Fruit fly (Drosophila melanogaster) whole organism, embryonic: ENCODE measurements around the gene Ubc4.
A peak's percentile ranks its signal among the peaks of the same experiment; 100 is the strongest.

ENCODE experiments used
- Antp ChIP-seq: fragments of 200-800 bp; sonication (Bioruptor generic); optimal IDR thresholded peaks from 3 replicates; lab custom pipeline; 2016; ENCODE audit warnings: missing biosample characterization, missing genetic modification characterization
- Bdp1 ChIP-seq: fragments of 200-800 bp; sonication (Bioruptor generic); optimal IDR thresholded peaks from 3 replicates; lab custom pipeline; 2016; ENCODE audit warnings: missing biosample characterization, missing genetic modification characterization
- BtbVII ChIP-seq: fragments of 200-800 bp; sonication (Bioruptor generic); optimal IDR thresholded peaks from 3 replicates; lab custom pipeline; 2017; ENCODE audit warnings: missing biosample characterization, mild to moderate bottlenecking, missing genetic modification characterization
- CG1024 ChIP-seq: fragments of 200-800 bp; sonication (Bioruptor generic); IDR thresholded peaks from 2 replicates; pipeline ENCODE4 v1.3.6; 2022; ENCODE audit warnings: missing biosample characterization, missing genetic modification characterization
- CG10654 ChIP-seq: fragments of 200-800 bp; sonication (Bioruptor generic); optimal IDR thresholded peaks from 2 replicates; lab custom pipeline; 2016; ENCODE audit warnings: missing biosample characterization, missing genetic modification characterization
- CG11456 ChIP-seq: fragments of 200-800 bp; sonication (Bioruptor generic); IDR thresholded peaks from 3 replicates; pipeline ENCODE4 v1.3.6; 2022; ENCODE audit warnings: missing biosample characterization, missing genetic modification characterization
- CG1233 ChIP-seq: fragments of 200-800 bp; sonication (Bioruptor generic); optimal IDR thresholded peaks from 4 replicates; lab custom pipeline; 2018; ENCODE audit warnings: missing biosample characterization, mild to moderate bottlenecking, missing genetic modification characterization
- CG16815 ChIP-seq: fragments of 200-800 bp; sonication (Bioruptor generic); optimal IDR thresholded peaks from 3 replicates; lab custom pipeline; 2017; ENCODE audit warnings: missing biosample characterization, mild to moderate bottlenecking, missing genetic modification characterization
- CG18599 ChIP-seq: fragments of 200-800 bp; sonication (Bioruptor generic); optimal IDR thresholded peaks from 3 replicates; lab custom pipeline; 2017; ENCODE audit warnings: missing biosample characterization, missing genetic modification characterization, mild to moderate bottlenecking, moderate library complexity, missing genetic modification reagents
- CG2199 ChIP-seq: fragments of 200-800 bp; sonication (Bioruptor generic); IDR thresholded peaks from 3 replicates; pipeline ENCODE4 v1.3.6; 2022; ENCODE audit warnings: missing biosample characterization, missing genetic modification characterization
- CG4282 ChIP-seq: fragments of 200-800 bp; sonication (Bioruptor generic); optimal IDR thresholded peaks from 2 replicates; lab custom pipeline; 2016; ENCODE audit warnings: missing biosample characterization, missing genetic modification characterization
- CG8478 ChIP-seq: fragments of >200 bp; optimal IDR thresholded peaks from 2 replicates; lab custom pipeline; 2018
- Dbx ChIP-seq: fragments of 200-800 bp; sonication (Bioruptor generic); IDR thresholded peaks from 3 replicates; pipeline ENCODE4 v1.3.6; 2022; ENCODE audit warnings: missing biosample characterization, missing genetic modification characterization
- Dfd ChIP-seq, 2 experiments: fragments of >200 bp; optimal IDR thresholded peaks; 2 replicates each; lab custom pipeline; 2017; ENCODE audit warnings: missing biosample characterization in 2 of 2, missing genetic modification characterization in 2 of 2
- HHEX ChIP-seq: fragments of 200-800 bp; sonication (Bioruptor generic); optimal IDR thresholded peaks from 3 replicates; lab custom pipeline; 2017; ENCODE audit warnings: missing biosample characterization, mild to moderate bottlenecking, missing genetic modification characterization, missing genetic modification reagents
- HLH4C ChIP-seq: fragments of 200-800 bp; sonication (Bioruptor generic); IDR thresholded peaks from 3 replicates; pipeline ENCODE4 v1.3.6; 2022; ENCODE audit warnings: missing biosample characterization, missing genetic modification characterization; ENCODE audit not compliant: partially characterized antibody
- HmgD ChIP-seq: fragments of 200-800 bp; sonication (Bioruptor generic); optimal IDR thresholded peaks from 3 replicates; lab custom pipeline; 2016; ENCODE audit warnings: missing biosample characterization, missing genetic modification characterization
- MBD-R2 ChIP-seq: fragments of 200-800 bp; sonication (Bioruptor generic); IDR thresholded peaks from 2 replicates; pipeline ENCODE4 v1.3.6; 2022; ENCODE audit warnings: missing biosample characterization, missing genetic modification characterization
- MTF-1 ChIP-seq: fragments of 200-800 bp; sonication (Bioruptor generic); optimal IDR thresholded peaks from 2 replicates; lab custom pipeline; 2018; ENCODE audit warnings: missing biosample characterization, mild to moderate bottlenecking, missing genetic modification characterization, borderline replicate concordance
- Mad ChIP-seq: fragments of 200-800 bp; sonication (Bioruptor generic); optimal IDR thresholded peaks from 2 replicates; lab custom pipeline; 2016; ENCODE audit warnings: missing biosample characterization, missing genetic modification characterization
- Max ChIP-seq: fragments of 200-800 bp; sonication (Bioruptor generic); optimal IDR thresholded peaks from 2 replicates; lab custom pipeline; 2016; ENCODE audit warnings: missing biosample characterization, mild to moderate bottlenecking, missing genetic modification characterization
- Nf-YB ChIP-seq: fragments of 200-800 bp; sonication (Bioruptor generic); optimal IDR thresholded peaks from 3 replicates; lab custom pipeline; 2019; ENCODE audit warnings: missing biosample characterization, mild to moderate bottlenecking, missing genetic modification characterization, moderate library complexity
- Nf-YC ChIP-seq: fragments of 200-800 bp; optimal IDR thresholded peaks from 3 replicates; lab custom pipeline; 2019; ENCODE audit warnings: missing biosample characterization, mild to moderate bottlenecking, missing genetic modification characterization, moderate library complexity
- NfI ChIP-seq: fragments of 200-800 bp; sonication (Bioruptor generic); optimal IDR thresholded peaks from 3 replicates; lab custom pipeline; 2018; ENCODE audit warnings: missing biosample characterization, mild to moderate bottlenecking, missing genetic modification characterization, moderate library complexity
- Optix ChIP-seq: fragments of 200-800 bp; sonication (Bioruptor generic); IDR thresholded peaks from 3 replicates; pipeline ENCODE4 v1.3.6; 2022; ENCODE audit warnings: missing biosample characterization, missing genetic modification characterization
- Rfx ChIP-seq: fragments of 200-800 bp; sonication (Bioruptor generic); IDR thresholded peaks from 2 replicates; pipeline ENCODE4 v1.3.6; 2022; ENCODE audit warnings: missing biosample characterization, missing genetic modification characterization
- Sry-δ ChIP-seq: fragments of 200-800 bp; sonication (Bioruptor generic); optimal IDR thresholded peaks from 2 replicates; lab custom pipeline; 2016; ENCODE audit warnings: missing biosample characterization, missing genetic modification characterization
- Ssrp ChIP-seq: fragments of 200-800 bp; sonication (Bioruptor generic); optimal IDR thresholded peaks from 2 replicates; lab custom pipeline; 2018; ENCODE audit warnings: missing biosample characterization, mild to moderate bottlenecking, missing genetic modification characterization, moderate library complexity
- TFAM ChIP-seq: fragments of 200-800 bp; sonication (Bioruptor generic); optimal IDR thresholded peaks from 2 replicates; lab custom pipeline; 2017; ENCODE audit warnings: missing biosample characterization, missing genetic modification characterization, inconsistent platforms
- Vsx1 ChIP-seq: fragments of 200-800 bp; sonication (Bioruptor generic); optimal IDR thresholded peaks from 2 replicates; lab custom pipeline; 2017; ENCODE audit warnings: missing biosample characterization, mild to moderate bottlenecking, missing genetic modification characterization, missing genetic modification reagents
- abd-A ChIP-seq: fragments of 200-800 bp; sonication (Bioruptor generic); optimal IDR thresholded peaks from 3 replicates; lab custom pipeline; 2019; ENCODE audit warnings: missing biosample characterization, mild to moderate bottlenecking, missing genetic modification characterization, moderate library complexity
- ase ChIP-seq: fragments of 200-800 bp; sonication (Bioruptor generic); IDR thresholded peaks from 3 replicates; pipeline ENCODE4 v1.3.6; 2022; ENCODE audit warnings: missing biosample characterization, missing genetic modification characterization
- ewg ChIP-seq: fragments of 200-800 bp; sonication (Bioruptor generic); optimal IDR thresholded peaks from 3 replicates; lab custom pipeline; 2017; ENCODE audit warnings: mild to moderate bottlenecking, missing biosample characterization, missing genetic modification reagents, missing genetic modification characterization
- gem ChIP-seq: fragments of 200-800 bp; sonication (Bioruptor generic); optimal IDR thresholded peaks from 2 replicates; lab custom pipeline; 2019; ENCODE audit warnings: missing biosample characterization, mild to moderate bottlenecking, missing genetic modification characterization, moderate library complexity
- hb ChIP-seq: fragments of 200-800 bp; sonication (Bioruptor generic); IDR thresholded peaks from 3 replicates; pipeline ENCODE4 v1.3.6; 2022; ENCODE audit warnings: missing biosample characterization, missing genetic modification characterization; ENCODE audit not compliant: partially characterized antibody
- hkb ChIP-seq, 2 experiments: fragments of 200-800 bp in 1 of 2; fragments of >200 bp in 1 of 2; sonication (Bioruptor generic) in 1 of 2; IDR thresholded peaks in 1 of 2; optimal IDR thresholded peaks in 1 of 2; 2 replicates each; pipeline versions ENCODE4 v1.3.6 to Lab custom; 2017 to 2022; ENCODE audit warnings: missing biosample characterization in 1 of 2, missing genetic modification characterization in 1 of 2
- kah ChIP-seq: fragments of 200-800 bp; sonication (Bioruptor generic); optimal IDR thresholded peaks from 2 replicates; lab custom pipeline; 2018; ENCODE audit warnings: missing biosample characterization, mild to moderate bottlenecking, missing genetic modification characterization
- lola ChIP-seq, 3 experiments: fragments of >200 bp in 2 of 3; fragments of 200-800 bp in 1 of 3; sonication (Bioruptor generic) in 1 of 3; optimal IDR thresholded peaks; 2 replicates each; lab custom pipeline; 2017 to 2019; ENCODE audit warnings: missing biosample characterization in 3 of 3, missing genetic modification characterization in 3 of 3, mild to moderate bottlenecking in 1 of 3, moderate library complexity in 1 of 3
- pb ChIP-seq: fragments of 200-800 bp; sonication (Bioruptor generic); optimal IDR thresholded peaks from 3 replicates; lab custom pipeline; 2016; ENCODE audit warnings: missing biosample characterization, missing genetic modification characterization
- peb ChIP-seq: fragments of 200-800 bp; sonication (Bioruptor generic); IDR thresholded peaks from 2 replicates; pipeline ENCODE4 v1.3.6; 2022; ENCODE audit warnings: missing biosample characterization, missing genetic modification characterization
- pita ChIP-seq: fragments of 200-800 bp; sonication (Bioruptor generic); optimal IDR thresholded peaks from 2 replicates; lab custom pipeline; 2017; ENCODE audit warnings: missing biosample characterization, mild to moderate bottlenecking, missing genetic modification characterization
- schlank ChIP-seq: fragments of 200-800 bp; sonication (Bioruptor generic); optimal IDR thresholded peaks from 2 replicates; lab custom pipeline; 2018; ENCODE audit warnings: missing biosample characterization, mild to moderate bottlenecking, missing genetic modification characterization
- sna ChIP-seq: fragments of 200-800 bp; sonication (Bioruptor generic); IDR thresholded peaks from 2 replicates; pipeline ENCODE4 v1.3.6; 2022; ENCODE audit warnings: missing biosample characterization, missing genetic modification characterization; ENCODE audit not compliant: partially characterized antibody
- tup ChIP-seq: fragments of 200-800 bp; sonication (Bioruptor generic); optimal IDR thresholded peaks from 2 replicates; lab custom pipeline; 2016; ENCODE audit warnings: missing biosample characterization, mild to moderate bottlenecking, missing genetic modification characterization, moderate library complexity
- vfl ChIP-seq: fragments of 200-800 bp; sonication (Bioruptor generic); optimal IDR thresholded peaks from 2 replicates; lab custom pipeline; 2016; ENCODE audit warnings: missing biosample characterization, missing genetic modification characterization
- wek ChIP-seq: fragments of 200-800 bp; sonication (Bioruptor generic); optimal IDR thresholded peaks from 3 replicates; lab custom pipeline; 2018; ENCODE audit warnings: missing biosample characterization, mild to moderate bottlenecking, missing genetic modification characterization, moderate library complexity
- wor ChIP-seq: fragments of 200-800 bp; sonication (Bioruptor generic); IDR thresholded peaks from 2 replicates; pipeline ENCODE4 v1.3.6; 2022; ENCODE audit warnings: missing biosample characterization, missing genetic modification characterization
- zen ChIP-seq: fragments of 200-800 bp; sonication (Bioruptor generic); optimal IDR thresholded peaks from 3 replicates; lab custom pipeline; 2018; ENCODE audit warnings: missing biosample characterization, mild to moderate bottlenecking, missing genetic modification characterization, moderate library complexity
- zfh2 ChIP-seq: fragments of 200-800 bp; sonication (Bioruptor generic); optimal IDR thresholded peaks from 2 replicates; lab custom pipeline; 2016; ENCODE audit warnings: missing biosample characterization, missing genetic modification characterization

Ubc4 gene

DNA sequence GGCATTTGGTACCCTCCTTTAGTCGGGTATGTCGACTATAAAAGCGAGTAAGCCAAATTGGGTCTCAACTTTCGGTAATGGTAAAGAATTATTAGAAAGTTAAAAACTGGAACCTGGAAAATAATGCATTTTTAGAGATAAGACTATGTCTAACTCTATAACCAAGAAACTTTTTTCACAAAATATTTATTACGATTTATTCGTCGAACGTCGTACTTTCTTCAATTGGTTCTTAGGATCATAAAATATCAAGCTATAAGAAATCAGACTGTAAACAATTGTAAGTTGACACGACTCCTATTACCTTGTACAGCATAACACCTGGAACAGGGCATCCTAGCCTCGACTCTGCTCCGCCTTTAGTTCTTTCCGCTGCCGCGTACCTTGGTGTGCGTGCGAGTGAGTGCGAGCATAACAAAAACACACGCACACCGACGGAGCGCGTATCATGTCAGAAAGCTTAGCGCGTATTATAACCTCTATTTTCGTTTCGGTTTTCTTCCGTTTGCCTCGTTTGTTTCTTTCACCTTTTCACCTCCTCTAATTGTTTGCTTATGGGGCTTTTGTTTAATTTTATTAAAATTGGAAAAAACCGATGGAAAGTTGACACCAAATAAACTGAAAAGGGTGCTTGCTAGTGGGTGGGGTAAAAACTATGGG lies 5.1 kb upstream of the Ubc4 start (continued):
- TF ChIP-seq Mad (GFP tag; lab: Kevin White, UChicago) = peak; percentile 94
- TF ChIP-seq abd-A (tag; lab: Kevin White, UChicago) = peak; percentile 59
- no peak for TF ChIP-seq hkb (optimal IDR thresholded peaks at IDR 0.05; lab: Kevin White, UChicago)
- peak; percentile 92 for TF ChIP-seq hkb (GFP tag; IDR thresholded peaks at IDR 0.05; lab: Robert Waterston, UW)
- TF ChIP-seq Rfx = peak; percentile 90
- peak; percentile 96 for TF ChIP-seq BtbVII (GFP tag; lab: Kevin White, UChicago)
- TF ChIP-seq HLH4C (GFP tag; lab: Robert Waterston, UW) = no peak
- TF ChIP-seq schlank = peak; percentile 85
- peak; percentile 86 for TF ChIP-seq Optix (GFP tag; lab: Robert Waterston, UW)
- TF ChIP-seq Dbx (GFP tag; lab: Robert Waterston, UW) = peak; percentile 93
- peak; percentile 94 for TF ChIP-seq Max (GFP tag; lab: Kevin White, UChicago)
- TF ChIP-seq zfh2 (GFP tag; lab: Kevin White, UChicago) = peak; percentile 97
- no peak for TF ChIP-seq hb
- peak; percentile 83 for TF ChIP-seq Nf-YB
- no peak for TF ChIP-seq CG8478 (lab: Kevin White, UChicago)
- peak; percentile 96 for TF ChIP-seq CG16815 (GFP tag; lab: Kevin White, UChicago)
- TF ChIP-seq Nf-YC (tag; lab: Kevin White, UChicago) = peak; percentile 87
- peak; percentile 98 for TF ChIP-seq gem (tag; lab: Kevin White, UChicago)
- TF ChIP-seq tup (GFP tag; lab: Kevin White, UChicago) = peak; percentile 92
- TF ChIP-seq Dfd (GFP tag; optimal IDR thresholded peaks at IDR 0.05; lab: Kevin White, UChicago) = no peak
- TF ChIP-seq ewg = peak; percentile 91
- TF ChIP-seq ase (GFP tag; lab: Robert Waterston, UW) = peak; percentile 75; the same call in 2 of the 3 replicates
- peak; percentile 96 for TF ChIP-seq HHEX (GFP tag; lab: Kevin White, UChicago)
- peak; percentile 83 for TF ChIP-seq CG4282 (GFP tag; lab: Kevin White, UChicago)
- peak; percentile 74 for TF ChIP-seq zen (tag; lab: Kevin White, UChicago)
- peak; percentile 96 for TF ChIP-seq pb (GFP tag; lab: Kevin White, UChicago)
- TF ChIP-seq kah (GFP tag; lab: Kevin White, UChicago) = no peak
- TF ChIP-seq CG1024 (GFP tag; lab: Robert Waterston, UW) = peak; percentile 66
- TF ChIP-seq peb (GFP tag; lab: Robert Waterston, UW) = peak; percentile 84
- TF ChIP-seq CG2199 (GFP tag; lab: Robert Waterston, UW) = peak; percentile 39; the same call in 1 of the 3 replicates
- TF ChIP-seq MTF-1 (GFP tag; lab: Kevin White, UChicago) = peak; percentile 68
- TF ChIP-seq lola (GFP tag; optimal IDR thresholded peaks at IDR 0.05; lab: Kevin White, UChicago) = peak in 1 of 3 experiments; percentile 95
- TF ChIP-seq CG11456 (GFP tag; lab: Robert Waterston, UW) = peak; percentile 91
- TF ChIP-seq Ssrp (tag; lab: Kevin White, UChicago) = peak; percentile 96
- TF ChIP-seq vfl (GFP tag; lab: Kevin White, UChicago) = peak; percentile 93
- TF ChIP-seq Antp (GFP tag; lab: Kevin White, UChicago) = peak; percentile 97
- TF ChIP-seq HmgD (GFP tag; lab: Kevin White, UChicago) = peak; percentile 95
- peak; percentile 97 for TF ChIP-seq CG18599 (GFP tag; lab: Kevin White, UChicago)
- peak; percentile 96 for TF ChIP-seq CG1233 (GFP tag; lab: Kevin White, UChicago)
- TF ChIP-seq pita (GFP tag; lab: Kevin White, UChicago) = no peak
- TF ChIP-seq wor (GFP tag; lab: Robert Waterston, UW) = peak; percentile 89
- TF ChIP-seq NfI (GFP tag; lab: Kevin White, UChicago) = peak; percentile 94
- TF ChIP-seq MBD-R2 (GFP tag; lab: Robert Waterston, UW) = peak; percentile 62; the same call in 1 of the 2 replicates
- no peak for TF ChIP-seq wek (GFP tag; lab: Kevin White, UChicago)
- TF ChIP-seq TFAM = peak; percentile 85
- no peak for TF ChIP-seq sna (GFP tag; lab: Robert Waterston, UW)
- TF ChIP-seq Bdp1 (GFP tag; lab: Kevin White, UChicago) = peak; percentile 90
- peak; percentile 66 for TF ChIP-seq Sry-δ
- TF ChIP-seq Vsx1 (GFP tag; lab: Kevin White, UChicago) = peak; percentile 88
- TF ChIP-seq CG10654 (GFP tag; lab: Kevin White, UChicago) = peak; percentile 92
